Worm (Caenorhabditis elegans) whole organism, early embryonic: ENCODE data around the gene str-221.

ENCODE experiments used
- B0310.2 ChIP-seq: sonication (generic microtip); optimal IDR thresholded peaks from 2 replicates; lab custom pipeline; 2016; ENCODE audit warnings: mild to moderate bottlenecking, missing genetic modification characterization, missing compliant biosample characterization
- ama-1 ChIP-seq: fragments of 150-350 bp; optimal IDR thresholded peaks from 2 replicates; lab custom pipeline; 2014
- flt-1 ChIP-seq: fragments of 200-800 bp; sonication (Bioruptor generic); IDR thresholded peaks from 2 replicates; pipeline ENCODE4 v1.3.6; 2022; ENCODE audit warnings: missing genetic modification characterization, missing compliant biosample characterization
- hmbx-1 ChIP-seq: sonication (generic microtip); optimal IDR thresholded peaks from 2 replicates; lab custom pipeline; 2016; ENCODE audit warnings: mild to moderate bottlenecking, missing genetic modification characterization, missing compliant biosample characterization
- hnd-1 ChIP-seq: sonication (generic microtip); optimal IDR thresholded peaks from 2 replicates; lab custom pipeline; 2016; ENCODE audit warnings: missing genetic modification characterization, missing compliant biosample characterization
- pes-1 ChIP-seq: fragments of 200-800 bp; sonication (Bioruptor generic); IDR thresholded peaks from 2 replicates; pipeline ENCODE4 v1.3.6; 2022; ENCODE audit warnings: missing genetic modification reagents, missing genetic modification characterization, missing compliant biosample characterization
- tbx-11 ChIP-seq: fragments of 200-800 bp; sonication (Bioruptor generic); IDR thresholded peaks from 2 replicates; pipeline ENCODE4 v1.3.6; 2022; ENCODE audit warnings: missing genetic modification characterization, missing compliant biosample characterization

DNA sequence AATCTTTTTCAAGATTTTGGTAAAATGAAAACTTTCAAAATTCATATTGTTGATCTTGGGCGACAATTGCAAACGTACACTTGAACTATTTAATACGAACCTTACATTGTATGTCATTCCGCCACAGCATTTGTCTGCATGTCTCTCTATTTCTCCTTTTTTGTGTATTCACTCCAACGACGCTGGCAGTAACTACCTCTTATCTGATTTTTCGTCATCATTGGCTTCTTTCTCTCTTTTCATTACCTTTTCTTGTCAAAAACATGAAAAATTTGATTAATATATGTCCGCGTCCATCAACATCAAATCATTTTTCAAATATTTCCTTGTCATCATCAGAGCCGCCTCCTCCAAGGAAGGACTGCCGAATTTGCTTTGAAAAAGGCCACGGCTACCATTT lies 30.0 kb upstream of the str-221 start, which contains the start of gene nhr-177:
- TF ChIP-seq tbx-11 (no peak), hmbx-1 (tag; lab: Kevin White, UChicago) (no peak), ama-1 (lab: Kevin White, UChicago) (no peak), flt-1 (GFP tag; lab: Robert Waterston, UW) (no peak), B0310.2 (tag; lab: Kevin White, UChicago) (no peak), pes-1 (GFP tag; lab: Robert Waterston, UW) (no peak), hnd-1 (tag; lab: Kevin White, UChicago) (no peak)
